Fruit fly (Drosophila melanogaster) whole organism, pupa: Measurements from ENCODE around the gene CG8042.

Experiments used
- CG10348 ChIP-seq: fragments of 200-800 bp; sonication (Bioruptor generic); IDR thresholded peaks from 2 replicates; pipeline ENCODE4 v1.3.6; 2022; ENCODE audit warnings: missing biosample characterization, missing genetic modification characterization
- CG12605 ChIP-seq: fragments of 200-800 bp; sonication (Bioruptor generic); IDR thresholded peaks from 2 replicates; pipeline ENCODE4 v1.3.6; 2022; ENCODE audit warnings: missing biosample characterization, missing genetic modification characterization
- CG13204 ChIP-seq: fragments of 200-800 bp; sonication (Bioruptor generic); optimal IDR thresholded peaks from 2 replicates; lab custom pipeline; 2018; ENCODE audit warnings: missing biosample characterization, mild to moderate bottlenecking, missing genetic modification characterization, moderate library complexity
- CG14655 ChIP-seq: fragments of 200-800 bp; sonication (Bioruptor generic); optimal IDR thresholded peaks from 3 replicates; lab custom pipeline; 2017; ENCODE audit warnings: mild to moderate bottlenecking, missing biosample characterization, missing genetic modification reagents, missing genetic modification characterization
- CG15710 ChIP-seq: fragments of 200-800 bp; sonication (Bioruptor generic); optimal IDR thresholded peaks from 2 replicates; lab custom pipeline; 2018; ENCODE audit warnings: missing biosample characterization, mild to moderate bottlenecking, missing genetic modification characterization, moderate library complexity
- CG17806 ChIP-seq: fragments of 200-800 bp; sonication (Bioruptor generic); optimal IDR thresholded peaks from 2 replicates; lab custom pipeline; 2018; ENCODE audit warnings: missing biosample characterization, mild to moderate bottlenecking, missing genetic modification characterization, moderate library complexity
- CG32121 ChIP-seq: fragments of 200-800 bp; sonication (Bioruptor generic); IDR thresholded peaks from 2 replicates; pipeline ENCODE4 v1.3.6; 2022; ENCODE audit warnings: missing biosample characterization, missing genetic modification characterization
- CG34367 ChIP-seq: fragments of 200-800 bp; sonication (Bioruptor generic); optimal IDR thresholded peaks from 2 replicates; lab custom pipeline; 2018; ENCODE audit warnings: missing biosample characterization, mild to moderate bottlenecking, missing genetic modification characterization
- CG4496 ChIP-seq: fragments of 200-800 bp; sonication (Bioruptor generic); IDR thresholded peaks from 3 replicates; pipeline ENCODE4 v1.3.6; 2022; ENCODE audit warnings: missing biosample characterization, missing genetic modification characterization
- CG8159 ChIP-seq: fragments of 200-800 bp; sonication (Bioruptor generic); optimal IDR thresholded peaks from 3 replicates; lab custom pipeline; 2018; ENCODE audit warnings: missing biosample characterization, mild to moderate bottlenecking, missing genetic modification characterization, moderate library complexity
- CG8301 ChIP-seq: fragments of 200-800 bp; sonication (Bioruptor generic); optimal IDR thresholded peaks from 2 replicates; lab custom pipeline; 2018; ENCODE audit warnings: missing biosample characterization, mild to moderate bottlenecking, missing genetic modification characterization
- CG9948 ChIP-seq: fragments of 200-800 bp; sonication (Bioruptor generic); optimal IDR thresholded peaks from 2 replicates; lab custom pipeline; 2018; ENCODE audit warnings: missing biosample characterization, mild to moderate bottlenecking, missing genetic modification characterization, moderate library complexity
- D1 ChIP-seq: fragments of 200-800 bp; sonication (Bioruptor generic); optimal IDR thresholded peaks from 2 replicates; lab custom pipeline; 2018; ENCODE audit warnings: missing biosample characterization, mild to moderate bottlenecking, missing genetic modification characterization, moderate library complexity
- EcR ChIP-seq: fragments of 200-800 bp; sonication (Bioruptor generic); optimal IDR thresholded peaks from 3 replicates; lab custom pipeline; 2019; ENCODE audit warnings: missing biosample characterization, missing genetic modification characterization, mild to moderate bottlenecking, moderate library complexity, missing genetic modification reagents
- Ets98B ChIP-seq: fragments of 200-800 bp; sonication (Bioruptor generic); IDR thresholded peaks from 2 replicates; pipeline ENCODE4 v1.3.6; 2022; ENCODE audit warnings: missing biosample characterization, missing genetic modification characterization
- Pif1A ChIP-seq: fragments of 200-800 bp; sonication (Bioruptor generic); optimal IDR thresholded peaks from 3 replicates; lab custom pipeline; 2016; ENCODE audit warnings: missing biosample characterization, missing genetic modification characterization
- Pif1B ChIP-seq: fragments of 200-800 bp; sonication (Bioruptor generic); optimal IDR thresholded peaks from 3 replicates; lab custom pipeline; 2016; ENCODE audit warnings: missing biosample characterization, missing genetic modification characterization
- Snoo ChIP-seq: fragments of 200-800 bp; sonication (Bioruptor generic); optimal IDR thresholded peaks from 3 replicates; lab custom pipeline; 2017; ENCODE audit warnings: missing biosample characterization, mild to moderate bottlenecking, missing genetic modification characterization, inconsistent platforms
- fd96Ca ChIP-seq: fragments of 200-800 bp; sonication (Bioruptor generic); IDR thresholded peaks from 3 replicates; pipeline ENCODE4 v1.3.6; 2022; ENCODE audit warnings: missing biosample characterization, missing genetic modification characterization
- gl ChIP-seq: fragments of 200-800 bp; sonication (Bioruptor generic); optimal IDR thresholded peaks from 2 replicates; lab custom pipeline; 2018; ENCODE audit warnings: missing biosample characterization, mild to moderate bottlenecking, missing genetic modification characterization
- rn ChIP-seq: fragments of 200-800 bp; sonication (Bioruptor generic); IDR thresholded peaks from 2 replicates; pipeline ENCODE4 v1.3.6; 2022; ENCODE audit warnings: missing biosample characterization, missing genetic modification characterization

Gene CG8042

dm6 chr3L:7953728-7954127, 21.1 kb downstream of the CG8042 start:
- TF ChIP-seq EcR (no peak), CG4496 (GFP tag; lab: Robert Waterston, UW) (no peak)

DNA sequence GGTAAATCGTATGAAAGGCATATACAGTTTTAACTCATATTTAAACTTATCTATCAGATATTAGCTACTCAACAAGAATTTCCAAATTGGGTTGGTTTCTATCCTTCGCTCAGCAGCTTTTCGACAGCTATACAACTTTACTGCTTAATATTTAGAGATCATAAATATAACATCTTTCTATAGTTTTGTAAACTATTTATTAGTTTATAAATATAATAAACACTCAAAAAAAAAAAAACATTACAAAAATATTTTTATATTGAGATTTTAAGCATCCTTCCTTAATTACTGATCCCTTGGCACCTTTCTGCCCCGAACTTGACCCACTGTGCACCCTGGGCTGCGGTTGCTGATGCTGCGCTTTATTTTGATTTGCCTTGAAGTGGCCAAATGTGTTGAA, 21.8 kb downstream of the CG8042 start:
- no peak for TF ChIP-seq CG15710 (tag; lab: Kevin White, UChicago)
- TF ChIP-seq rn (GFP tag; lab: Robert Waterston, UW) = no peak
- TF ChIP-seq CG13204 (GFP tag; lab: Kevin White, UChicago) = no peak
- TF ChIP-seq CG34367 (tag; lab: Kevin White, UChicago) = no peak
- TF ChIP-seq CG10348 (GFP tag; lab: Robert Waterston, UW) = no peak
- TF ChIP-seq Pif1B (GFP tag; lab: Kevin White, UChicago) = no peak
- no peak for TF ChIP-seq EcR
- no peak for TF ChIP-seq CG4496 (GFP tag; lab: Robert Waterston, UW)
- TF ChIP-seq CG14655 (GFP tag; lab: Kevin White, UChicago) = no peak
- TF ChIP-seq Pif1A = no peak
- no peak for TF ChIP-seq fd96Ca (GFP tag; lab: Robert Waterston, UW)

- TF ChIP-seq Pif1B (GFP tag; lab: Kevin White, UChicago) (no peak), CG17806 (tag; lab: Kevin White, UChicago) (no peak), Ets98B (GFP tag; lab: Robert Waterston, UW) (no peak), Pif1A (no peak), CG34367 (tag; lab: Kevin White, UChicago) (no peak), CG13204 (GFP tag; lab: Kevin White, UChicago) (no peak), rn (GFP tag; lab: Robert Waterston, UW) (no peak), CG10348 (GFP tag; lab: Robert Waterston, UW) (no peak), CG8301 (no peak), CG12605 (GFP tag; lab: Robert Waterston, UW) (no peak), CG32121 (no peak), CG15710 (tag; lab: Kevin White, UChicago) (no peak), Snoo (tag; lab: Kevin White, UChicago) (no peak), EcR (no peak), fd96Ca (GFP tag; lab: Robert Waterston, UW) (no peak), CG14655 (GFP tag; lab: Kevin White, UChicago) (no peak), CG9948 (no peak), D1 (tag; lab: Kevin White, UChicago) (no peak)
- TF ChIP-seq, all 21 proteins: peak for 0
Observed at dm6 chr3L:7952560-7952959, 22.2 kb downstream of the CG8042 start.

DNA sequence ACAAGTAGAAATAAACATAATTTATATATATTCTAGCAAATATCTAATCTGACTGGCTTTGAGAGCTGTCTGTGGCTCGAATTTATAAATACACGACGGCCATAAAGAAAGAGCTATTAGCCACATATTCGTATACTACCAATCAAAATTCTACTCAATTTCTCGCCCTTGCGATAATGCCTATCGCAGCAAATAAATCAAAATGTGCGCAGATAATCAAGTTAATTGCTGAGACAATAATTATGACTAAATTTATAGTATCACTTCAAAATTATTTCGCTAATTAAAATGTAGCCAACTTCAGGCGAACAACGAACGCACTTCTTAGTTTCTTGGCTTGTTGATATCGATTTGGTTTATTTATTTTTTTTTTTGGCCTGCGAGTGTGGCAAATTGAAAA, 22.9 kb downstream of the CG8042 start:
- TF ChIP-seq CG17806 (tag; lab: Kevin White, UChicago) (no peak), fd96Ca (GFP tag; lab: Robert Waterston, UW) (no peak), CG12605 (GFP tag; lab: Robert Waterston, UW) (no peak), Pif1B (GFP tag; lab: Kevin White, UChicago) (no peak), Ets98B (GFP tag; lab: Robert Waterston, UW) (no peak), CG15710 (tag; lab: Kevin White, UChicago) (no peak), EcR (no peak), Snoo (tag; lab: Kevin White, UChicago) (no peak), CG10348 (GFP tag; lab: Robert Waterston, UW) (no peak), CG32121 (no peak), CG9948 (no peak)

- TF ChIP-seq Ets98B (GFP tag; lab: Robert Waterston, UW) (no peak), gl (tag; lab: Kevin White, UChicago) (no peak), CG34367 (tag; lab: Kevin White, UChicago) (no peak), CG17806 (tag; lab: Kevin White, UChicago) (no peak), CG32121 (no peak)
Observed at dm6 chr3L:7949778-7950177, 25.0 kb downstream of the CG8042 start.

dm6 chr3L:7947880-7948286, 26.9 kb downstream of the CG8042 start, which contains the start of gene exex:
Gene exex (plus strand): TSS chr3L:7948186.
- no peak for TF ChIP-seq Snoo (tag; lab: Kevin White, UChicago)
- TF ChIP-seq Pif1A = no peak
- TF ChIP-seq Ets98B (GFP tag; lab: Robert Waterston, UW) = no peak
- no peak for TF ChIP-seq CG12605 (GFP tag; lab: Robert Waterston, UW)
- peak; percentile 50 for TF ChIP-seq D1 (tag; lab: Kevin White, UChicago)
- TF ChIP-seq CG14655 (GFP tag; lab: Kevin White, UChicago) = no peak

dm6 chr3L:7946222-7946621, 28.6 kb downstream of the CG8042 start, which contains the start of gene CG43880:
Gene CG43880 (minus strand): TSS chr3L:7946322.
- no peak for TF ChIP-seq Pif1B (GFP tag; lab: Kevin White, UChicago)
- no peak for TF ChIP-seq CG15710 (tag; lab: Kevin White, UChicago)
- no peak for TF ChIP-seq D1 (tag; lab: Kevin White, UChicago)
- no peak for TF ChIP-seq CG8159 (tag; lab: Kevin White, UChicago)
- TF ChIP-seq, all 21 proteins: peak for 0
